Worm (Caenorhabditis elegans) whole organism, L3 larva: Measurements from ENCODE around the gene T22F3.7.

Experiments used
- aly-2 ChIP-seq: fragments of 150-350 bp; optimal IDR thresholded peaks from 2 replicates; lab custom pipeline; 2014; ENCODE audit warnings: missing biosample characterization, missing genetic modification characterization
- elt-3 ChIP-seq, 3 experiments: fragments of 150-350 bp in 1 of 3; sonication (generic microtip) in 2 of 3; optimal IDR thresholded peaks; 2 replicates in 2 of 3; 4 replicates in 1 of 3; lab custom pipeline; 2014 to 2017; ENCODE audit warnings: missing biosample characterization in 3 of 3, missing genetic modification characterization in 3 of 3
- nhr-28 ChIP-seq: fragments of 150-350 bp; optimal IDR thresholded peaks from 2 replicates; lab custom pipeline; 2014; ENCODE audit warnings: missing biosample characterization, missing genetic modification characterization
- tbx-2 ChIP-seq: sonication (generic microtip); optimal IDR thresholded peaks from 2 replicates; lab custom pipeline; 2016; ENCODE audit warnings: mild to moderate bottlenecking, missing genetic modification characterization, missing compliant biosample characterization
- unc-62 ChIP-seq: fragments of 150-350 bp; sonication (generic microtip); optimal IDR thresholded peaks from 4 replicates; lab custom pipeline; 2014; ENCODE audit warnings: missing biosample characterization, missing genetic modification reagents, missing genetic modification characterization
- zag-1 ChIP-seq: fragments of 150-350 bp; optimal IDR thresholded peaks from 2 replicates; lab custom pipeline; 2014; ENCODE audit warnings: missing biosample characterization, missing genetic modification characterization

DNA sequence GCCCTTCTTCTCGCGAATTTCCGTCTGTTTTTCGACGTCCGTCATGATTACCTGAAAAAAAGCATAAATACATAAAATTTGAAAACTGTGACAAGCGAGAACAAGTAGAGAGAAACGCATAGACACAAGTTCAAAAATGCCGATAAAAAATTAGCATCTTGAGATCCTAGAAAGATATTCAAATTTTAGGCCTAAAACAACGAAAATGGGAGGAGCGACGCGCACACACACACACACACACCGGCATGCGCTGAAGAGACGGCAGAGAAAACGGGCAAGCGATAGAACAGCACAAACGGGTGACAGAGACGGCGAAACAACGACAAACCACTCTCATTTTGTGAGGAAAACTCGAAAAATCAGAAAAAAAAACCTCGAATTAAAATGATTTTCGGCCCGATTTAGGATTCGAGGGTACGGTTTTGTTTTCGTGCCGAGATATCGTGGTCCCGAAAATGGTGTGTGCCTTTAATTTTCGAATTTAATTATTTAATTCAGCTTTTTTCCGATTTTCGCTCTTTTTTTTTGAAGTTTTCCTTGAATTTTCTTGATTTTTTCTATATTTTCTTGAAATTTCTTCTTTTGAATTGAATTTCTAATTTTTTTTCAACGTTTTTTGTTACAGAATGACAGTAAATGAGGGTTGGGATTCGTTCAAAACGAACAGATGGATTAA, 14.3 kb downstream of the T22F3.7 start, which contains the start of the genes rpl-11.1 and T22F3.2:
- TF ChIP-seq elt-3 (tag; optimal IDR thresholded peaks at IDR 0.05; lab: Kevin White, UChicago) (no peak), tbx-2 (tag; lab: Kevin White, UChicago) (no peak), aly-2 (tag; lab: Kevin White, UChicago) (no peak), zag-1 (no peak), unc-62 (no peak), nhr-28 (no peak)
